Fruit fly (Drosophila melanogaster) Kc167 (cell line): ENCODE measurements around the gene Rev1.

Experiments used
- Myc ChIP-seq: fragments of >200 bp; optimal IDR thresholded peaks from 2 replicates; lab custom pipeline; 2017; ENCODE audit warnings: missing external identifiers
- Sin3A ChIP-seq: fragments of >200 bp; optimal IDR thresholded peaks from 2 replicates; lab custom pipeline; 2018; ENCODE audit warnings: missing external identifiers
- h ChIP-seq: fragments of >200 bp; optimal IDR thresholded peaks from 3 replicates; lab custom pipeline; 2018; ENCODE audit warnings: missing external identifiers
- insv ChIP-seq: fragments of >200 bp; optimal IDR thresholded peaks from 3 replicates; lab custom pipeline; 2018; ENCODE audit warnings: missing external identifiers
- psq ChIP-seq: fragments of >200 bp; optimal IDR thresholded peaks from 2 replicates; lab custom pipeline; 2017; ENCODE audit warnings: missing external identifiers
- ttk ChIP-seq: sonication (Bioruptor generic); optimal IDR thresholded peaks from 2 replicates; lab custom pipeline; 2017; ENCODE audit warnings: missing external identifiers

The Rev1 gene

DNA sequence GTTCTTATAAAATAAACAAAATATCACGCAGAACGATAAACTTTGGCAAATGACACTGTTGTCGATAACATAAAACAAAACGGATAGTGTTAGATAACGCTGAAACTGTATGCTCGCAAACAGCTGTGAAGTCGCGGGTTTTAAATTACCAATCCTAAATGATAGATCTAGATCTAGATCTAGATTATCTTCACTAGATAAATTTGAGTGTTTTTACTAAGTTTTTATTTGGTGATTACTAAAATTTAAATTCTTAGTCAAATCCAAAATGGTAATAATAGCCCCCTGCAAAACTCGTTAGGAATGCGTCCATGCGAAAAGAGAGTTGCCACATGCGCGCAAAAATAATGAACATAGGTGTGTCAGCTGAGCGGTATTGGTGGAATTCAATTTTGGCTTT, at the start of gene Rev1, which contains the start of gene MED30:
Rev1 (plus strand) TSS at position 345 of the 400 bp plus-strand sequence.
MED30 (minus strand) TSS at position 71 of the 400 bp plus-strand sequence.
- no peak for TF ChIP-seq Myc (lab: Kevin White, UChicago)
- TF ChIP-seq Sin3A (lab: Kevin White, UChicago): no peak
- TF ChIP-seq h (lab: Kevin White, UChicago): no peak
- no peak for TF ChIP-seq ttk (lab: Kevin White, UChicago)
- no peak for TF ChIP-seq psq (lab: Kevin White, UChicago)
- TF ChIP-seq insv (lab: Kevin White, UChicago): no peak

DNA sequence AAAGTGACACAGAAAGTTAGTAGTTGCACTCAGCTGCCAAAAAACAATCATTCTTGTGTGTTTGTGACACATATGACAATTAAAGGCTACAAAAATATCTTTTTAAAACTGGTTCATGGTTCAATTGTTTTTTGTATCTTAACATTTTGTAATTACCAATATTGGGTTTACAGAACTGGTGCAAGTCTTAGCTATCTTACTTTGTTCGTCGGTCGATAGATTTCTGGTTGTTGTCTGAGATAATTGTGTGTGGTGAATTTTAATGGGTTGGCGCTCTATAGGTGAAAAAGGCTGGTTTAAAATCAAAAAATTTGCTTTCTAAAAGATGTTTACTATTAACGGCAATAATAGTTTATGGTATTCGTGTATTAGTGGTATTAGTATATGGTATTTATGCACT, 49.5 kb upstream of the Rev1 start:
- TF ChIP-seq h (lab: Kevin White, UChicago): no peak
- TF ChIP-seq Myc (lab: Kevin White, UChicago): no peak
- TF ChIP-seq insv (lab: Kevin White, UChicago): no peak
- no peak for TF ChIP-seq ttk (lab: Kevin White, UChicago)
- no peak for TF ChIP-seq psq (lab: Kevin White, UChicago)
- TF ChIP-seq Sin3A (lab: Kevin White, UChicago): no peak

DNA sequence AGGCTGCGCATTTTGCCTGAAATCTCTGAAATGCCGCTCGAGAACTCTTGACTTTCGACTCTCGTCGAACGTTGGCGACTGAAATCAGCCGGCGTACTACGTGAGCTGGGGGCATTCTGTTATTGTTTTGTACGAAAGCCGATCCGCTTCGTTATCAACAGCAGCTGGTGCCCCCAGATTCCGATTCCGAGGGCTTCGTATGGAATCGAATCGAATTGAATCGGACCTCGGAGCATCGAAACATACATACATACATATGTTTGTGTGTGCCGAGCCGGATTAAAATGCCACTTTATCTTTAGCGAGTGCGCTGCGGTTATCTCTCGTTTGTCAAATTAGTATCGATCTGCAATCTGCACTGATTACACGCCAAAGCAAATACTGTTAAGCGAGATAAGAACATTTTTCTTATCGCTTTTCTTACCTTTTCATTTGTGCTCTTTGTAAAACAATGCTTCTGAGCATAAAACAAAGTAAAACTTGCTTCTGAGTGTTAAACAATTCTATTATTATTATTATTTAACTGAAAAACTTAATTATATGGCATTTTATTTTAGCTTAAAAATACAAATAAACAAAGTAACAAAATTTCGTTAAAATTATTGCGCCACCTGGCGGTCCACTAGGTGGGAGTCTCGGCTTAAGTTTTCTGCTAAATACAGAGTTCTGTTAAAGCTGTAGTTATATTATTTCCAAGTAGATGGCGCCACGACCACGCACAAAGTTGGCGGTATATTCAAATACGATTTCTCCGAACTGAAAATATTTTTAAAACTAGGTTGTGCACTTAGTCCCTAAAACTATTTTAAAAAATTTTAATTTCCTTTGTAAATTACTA, 47.5 kb upstream of the Rev1 start, which contains the start of gene Reg-2:
Reg-2 (minus strand) TSS at position 80 of the 838 bp plus-strand sequence.
- TF ChIP-seq Sin3A (lab: Kevin White, UChicago): no peak
- TF ChIP-seq Myc (lab: Kevin White, UChicago): no peak
- no peak for TF ChIP-seq ttk (lab: Kevin White, UChicago)
- no peak for TF ChIP-seq psq (lab: Kevin White, UChicago)
- TF ChIP-seq insv (lab: Kevin White, UChicago): no peak
- TF ChIP-seq h (lab: Kevin White, UChicago): no peak

DNA sequence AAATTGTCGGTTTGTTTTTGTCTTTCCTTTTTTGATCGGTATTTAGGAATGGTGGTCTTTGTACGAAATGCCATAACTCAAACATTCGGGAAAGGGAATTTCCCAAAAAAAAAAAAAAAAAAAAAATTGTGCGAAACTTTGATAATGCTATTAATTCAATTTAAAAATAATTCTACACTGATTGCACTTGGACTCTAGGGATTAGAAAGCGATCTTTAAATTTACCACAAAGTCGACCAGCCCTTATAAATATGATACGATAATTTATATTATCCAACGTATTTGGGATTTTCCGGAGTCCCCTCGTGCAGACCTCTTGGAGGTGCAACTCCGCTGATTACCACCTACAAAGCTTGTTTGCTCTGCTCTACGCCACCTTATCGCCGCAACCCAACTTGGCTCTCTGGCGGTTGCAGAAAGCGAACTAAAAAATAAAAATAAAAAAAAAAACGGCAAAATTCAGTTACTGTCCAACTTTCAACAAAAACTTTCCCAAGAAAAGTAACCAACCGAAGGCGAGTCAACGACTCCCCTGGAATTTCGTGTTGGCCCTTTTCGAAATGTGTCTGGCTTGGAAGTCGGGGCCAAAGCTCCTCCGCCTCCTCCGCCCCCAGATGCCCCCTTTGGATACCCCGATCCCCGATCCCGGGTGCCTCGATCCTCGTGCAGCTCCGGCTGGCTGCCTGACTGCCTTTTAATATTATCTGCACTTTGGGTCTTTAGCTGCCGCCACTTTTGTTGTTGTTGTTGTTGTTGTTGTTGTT, 46.4 kb upstream of the Rev1 start:
- no peak for TF ChIP-seq insv (lab: Kevin White, UChicago)
- TF ChIP-seq ttk (lab: Kevin White, UChicago): no peak
- TF ChIP-seq h (lab: Kevin White, UChicago): no peak
- TF ChIP-seq Sin3A (lab: Kevin White, UChicago): no peak
- no peak for TF ChIP-seq Myc (lab: Kevin White, UChicago)
- no peak for TF ChIP-seq psq (lab: Kevin White, UChicago)

DNA sequence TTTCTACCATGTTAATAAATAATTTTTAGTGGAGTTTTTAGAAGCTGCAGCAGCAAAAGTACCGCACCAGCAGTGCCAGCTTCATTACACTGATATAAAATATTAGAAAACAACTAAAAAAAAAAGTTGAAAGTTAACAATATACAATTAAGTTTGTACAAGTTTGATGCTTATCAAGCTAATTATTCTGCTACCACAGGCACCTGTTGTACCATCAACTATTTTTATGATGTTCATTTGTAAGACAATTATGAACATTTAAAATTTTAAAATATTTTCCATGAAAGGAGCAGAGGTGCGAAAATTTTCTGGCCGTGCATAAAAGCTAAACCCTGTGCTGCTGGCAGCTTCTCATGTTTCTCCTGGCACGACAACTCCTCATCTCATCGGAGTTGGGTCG, 45.8 kb upstream of the Rev1 start:
- TF ChIP-seq ttk (lab: Kevin White, UChicago) (no peak), Sin3A (lab: Kevin White, UChicago) (no peak), h (lab: Kevin White, UChicago) (no peak), psq (lab: Kevin White, UChicago) (no peak), Myc (lab: Kevin White, UChicago) (no peak), insv (lab: Kevin White, UChicago) (no peak)

- TF ChIP-seq Myc (lab: Kevin White, UChicago): no peak
Measured at dm6 chr3L:609163-609562, 45.0 kb upstream of the Rev1 start.

DNA sequence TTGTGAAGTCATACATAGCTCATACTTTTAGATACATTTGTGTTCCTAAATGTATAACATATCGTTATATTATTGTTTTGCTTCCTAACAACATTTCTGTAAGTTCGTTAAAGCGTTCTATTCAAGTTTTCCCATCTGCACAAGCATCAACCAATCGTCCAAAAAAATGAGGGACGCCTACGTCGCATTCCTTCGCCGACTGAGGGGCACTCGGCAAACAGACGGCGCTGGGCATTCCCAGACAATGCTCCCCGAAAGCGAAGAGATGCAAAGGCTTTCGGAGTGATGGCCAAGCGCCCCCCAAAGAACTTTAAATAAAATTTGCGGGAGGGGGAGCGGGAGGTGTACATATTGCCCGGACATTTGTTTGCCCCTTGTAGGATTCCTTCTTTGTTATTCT, 43.4 kb upstream of the Rev1 start:
- no peak for TF ChIP-seq Myc (lab: Kevin White, UChicago)
- no peak for TF ChIP-seq Sin3A (lab: Kevin White, UChicago)
- no peak for TF ChIP-seq ttk (lab: Kevin White, UChicago)
- no peak for TF ChIP-seq psq (lab: Kevin White, UChicago)
- no peak for TF ChIP-seq insv (lab: Kevin White, UChicago)
- no peak for TF ChIP-seq h (lab: Kevin White, UChicago)

DNA sequence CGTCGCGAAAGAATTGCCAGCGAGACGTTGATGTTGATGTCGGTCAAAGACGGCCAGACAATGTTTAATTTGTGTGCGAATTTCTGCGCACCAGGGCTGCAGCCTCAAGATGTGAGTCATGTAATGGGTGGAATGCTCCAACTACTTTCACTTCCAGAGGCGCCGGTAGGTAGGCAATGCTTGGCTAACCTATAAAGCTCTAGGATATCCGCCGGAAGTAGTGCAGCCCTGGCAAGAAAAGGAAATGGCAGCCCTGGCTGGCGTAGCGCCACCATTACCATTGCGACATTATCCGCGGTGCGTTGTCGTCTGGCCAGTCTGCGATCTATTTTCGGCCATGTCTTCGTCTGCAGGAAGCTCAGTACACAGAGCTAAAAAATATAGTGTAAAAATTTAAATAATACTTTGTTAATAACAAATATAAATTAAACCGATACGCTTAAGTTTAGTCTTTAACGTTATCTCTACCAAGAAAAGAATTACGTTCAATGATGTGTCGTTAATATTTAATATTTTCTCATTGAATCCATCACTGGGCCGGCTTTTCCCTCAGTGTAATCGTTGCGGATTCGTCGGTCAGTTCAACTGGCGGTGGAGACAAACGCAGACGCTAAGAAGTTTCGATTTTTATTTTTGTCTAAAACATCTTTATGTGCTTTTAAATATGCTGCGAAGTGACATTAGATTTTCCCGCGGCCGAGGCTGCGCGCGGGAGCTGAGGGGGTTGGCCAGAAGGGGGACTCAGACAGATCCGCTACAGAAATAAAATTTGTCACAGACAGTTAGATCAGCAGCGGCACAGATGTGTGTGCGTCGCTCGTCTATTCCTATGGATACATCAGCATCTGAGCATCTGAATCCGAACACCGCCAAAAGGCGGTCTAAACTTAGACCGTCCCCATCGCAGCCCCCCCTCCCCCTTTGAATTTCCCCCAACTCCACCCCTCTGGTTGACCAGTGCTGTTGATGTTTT, 42.2 kb upstream of the Rev1 start:
- no peak for TF ChIP-seq ttk (lab: Kevin White, UChicago)
- no peak for TF ChIP-seq psq (lab: Kevin White, UChicago)
- no peak for TF ChIP-seq Sin3A (lab: Kevin White, UChicago)
- no peak for TF ChIP-seq insv (lab: Kevin White, UChicago)
- TF ChIP-seq Myc (lab: Kevin White, UChicago): no peak
- no peak for TF ChIP-seq h (lab: Kevin White, UChicago)

- TF ChIP-seq Sin3A (lab: Kevin White, UChicago) (no peak), ttk (lab: Kevin White, UChicago) (no peak), Myc (lab: Kevin White, UChicago) (no peak), h (lab: Kevin White, UChicago) (no peak), psq (lab: Kevin White, UChicago) (no peak), insv (lab: Kevin White, UChicago) (no peak)
Measured at dm6 chr3L:613578-614300, 40.4 kb upstream of the Rev1 start.
